Worm (Caenorhabditis elegans): ENCODE measurements around the gene Y116F11B.7.

- TF ChIP-seq unc-62 (GFP tag; optimal IDR thresholded peaks at IDR 0.05) = no peak
- TF ChIP-seq aly-2 (tag; optimal IDR thresholded peaks at IDR 0.05) = no peak
- no peak for TF ChIP-seq lin-39 (tag; optimal IDR thresholded peaks at IDR 0.05)
- TF ChIP-seq nhr-6 (tag; optimal IDR thresholded peaks at IDR 0.05) = no peak
- TF ChIP-seq elt-3 (tag; optimal IDR thresholded peaks at IDR 0.05) = no peak
- no peak for TF ChIP-seq elt-1 (tag; optimal IDR thresholded peaks at IDR 0.05)
- no peak for TF ChIP-seq egl-27 (tag; optimal IDR thresholded peaks at IDR 0.05)
- no peak for TF ChIP-seq nhr-129 (tag; optimal IDR thresholded peaks at IDR 0.05)
Measured at ce11 chrV:19814833-19815232, 33.3 kb upstream of the Y116F11B.7 start, which contains the start of gene daf-28.

All from whole organism, L2 larva.